Worm (Caenorhabditis elegans) whole organism, L1 larva: ENCODE results near the gene mdf-1.

ENCODE experiments used
- C16A3.4 ChIP-seq: fragments of 150-350 bp; optimal IDR thresholded peaks from 2 replicates; lab custom pipeline; 2014; ENCODE audit warnings: missing biosample characterization, missing genetic modification characterization
- alr-1 ChIP-seq: fragments of 200-800 bp; sonication (Bioruptor generic); optimal IDR thresholded peaks from 2 replicates; lab custom pipeline; 2018; ENCODE audit warnings: borderline replicate concordance, mild to moderate bottlenecking, missing genetic modification characterization, missing compliant biosample characterization
- blmp-1 ChIP-seq: fragments of 150-350 bp; optimal IDR thresholded peaks from 2 replicates; lab custom pipeline; 2014; ENCODE audit warnings: missing biosample characterization, missing genetic modification characterization
- ceh-63 ChIP-seq: fragments of 200-800 bp; sonication (Bioruptor generic); optimal IDR thresholded peaks from 2 replicates; lab custom pipeline; 2018; ENCODE audit warnings: mild to moderate bottlenecking, missing genetic modification characterization, missing compliant biosample characterization
- dpl-1 ChIP-seq, 3 experiments: fragments of 150-350 bp in 2 of 3; sonication (generic microtip) in 1 of 3; optimal IDR thresholded peaks; 2 replicates each; lab custom pipeline; 2014 to 2017; ENCODE audit warnings: missing biosample characterization in 3 of 3, missing genetic modification characterization in 3 of 3, missing genetic modification reagents in 3 of 3
- dsc-1 ChIP-seq: sonication (generic microtip); optimal IDR thresholded peaks from 2 replicates; lab custom pipeline; 2016; ENCODE audit warnings: mild to moderate bottlenecking, missing genetic modification characterization, missing compliant biosample characterization
- efl-1 ChIP-seq, 4 experiments: fragments of 150-350 bp; optimal IDR thresholded peaks in 3 of 4; peaks in 1 of 4; 1 replicate in 1 of 4; 2 replicates in 3 of 4; lab custom pipeline; 2014; ENCODE audit warnings: missing biosample characterization in 2 of 4, missing genetic modification characterization in 2 of 4, missing genetic modification reagents in 2 of 4
- egl-13 ChIP-seq: sonication (generic microtip); optimal IDR thresholded peaks from 2 replicates; lab custom pipeline; 2016; ENCODE audit warnings: missing genotype, missing genetic modification reagents, missing genetic modification characterization, missing compliant biosample characterization
- egl-27 ChIP-seq, 2 experiments: fragments of 150-350 bp in 1 of 2; sonication (generic microtip); optimal IDR thresholded peaks; 3 replicates each; lab custom pipeline; 2017 to 2018; ENCODE audit warnings: missing biosample characterization in 2 of 2, missing genetic modification characterization in 2 of 2, missing genetic modification reagents in 2 of 2
- elt-3 ChIP-seq, 6 experiments: fragments of 150-350 bp in 1 of 6; sonication (generic microtip); optimal IDR thresholded peaks; 2 replicates each; lab custom pipeline; 2017 to 2018; ENCODE audit warnings: missing biosample characterization in 6 of 6, missing genetic modification characterization in 6 of 6, inconsistent platforms in 1 of 6
- ets-5 ChIP-seq: fragments of 200-800 bp; sonication (Bioruptor generic); IDR thresholded peaks from 2 replicates; pipeline ENCODE4 v1.3.6; 2022; ENCODE audit warnings: missing genetic modification characterization, missing compliant biosample characterization
- fkh-8 ChIP-seq: sonication (generic microtip); optimal IDR thresholded peaks from 2 replicates; lab custom pipeline; 2016; ENCODE audit warnings: mild to moderate bottlenecking, missing genetic modification characterization, missing compliant biosample characterization
- fos-1 ChIP-seq: fragments of 150-350 bp; optimal IDR thresholded peaks from 2 replicates; lab custom pipeline; 2014; ENCODE audit warnings: missing biosample characterization, missing genetic modification characterization
- grh-1 ChIP-seq: fragments of 200-800 bp; sonication (Bioruptor generic); IDR thresholded peaks from 2 replicates; pipeline ENCODE4 v1.3.6; 2022; ENCODE audit warnings: missing genetic modification reagents, missing genetic modification characterization, missing compliant biosample characterization
- hlh-17 ChIP-seq: fragments of 200-800 bp; sonication (Bioruptor generic); optimal IDR thresholded peaks from 2 replicates; lab custom pipeline; 2018; ENCODE audit warnings: missing genetic modification characterization, mild to moderate bottlenecking, missing compliant biosample characterization, moderate library complexity, borderline replicate concordance
- hlh-4 ChIP-seq: sonication (generic microtip); optimal IDR thresholded peaks from 2 replicates; lab custom pipeline; 2016; ENCODE audit warnings: mild to moderate bottlenecking, missing genetic modification characterization, missing compliant biosample characterization
- hpl-2 ChIP-seq: fragments of 150-350 bp; optimal IDR thresholded peaks from 2 replicates; lab custom pipeline; 2014; ENCODE audit warnings: missing biosample characterization, missing genetic modification reagents, missing genetic modification characterization
- irx-1 ChIP-seq: sonication (generic microtip); optimal IDR thresholded peaks from 2 replicates; lab custom pipeline; 2016; ENCODE audit warnings: missing genetic modification characterization, missing compliant biosample characterization
- lin-13 ChIP-seq: fragments of 150-350 bp; optimal IDR thresholded peaks from 2 replicates; lab custom pipeline; 2014; ENCODE audit warnings: missing biosample characterization, missing genetic modification reagents, missing genetic modification characterization
- lin-14 ChIP-seq: fragments of 200-800 bp; sonication (Bioruptor generic); optimal IDR thresholded peaks from 2 replicates; lab custom pipeline; 2018; ENCODE audit warnings: mild to moderate bottlenecking, missing genetic modification characterization, moderate library complexity, missing compliant biosample characterization
- lin-39 ChIP-seq: fragments of 150-350 bp; optimal IDR thresholded peaks from 2 replicates; lab custom pipeline; 2014; ENCODE audit warnings: missing biosample characterization, missing genetic modification reagents, missing genetic modification characterization
- lir-3 ChIP-seq: sonication (generic microtip); optimal IDR thresholded peaks from 2 replicates; lab custom pipeline; 2016; ENCODE audit warnings: mild to moderate bottlenecking, missing genetic modification characterization, moderate library complexity, missing compliant biosample characterization; ENCODE audit not compliant: poor library complexity
- lsy-2 ChIP-seq, 2 experiments: fragments of 150-350 bp; optimal IDR thresholded peaks; 2 replicates each; lab custom pipeline; 2014; ENCODE audit warnings: missing biosample characterization in 2 of 2, missing genetic modification characterization in 2 of 2
- mdl-1 ChIP-seq, 2 experiments: fragments of 150-350 bp; optimal IDR thresholded peaks; 2 replicates each; lab custom pipeline; 2014 to 2017; ENCODE audit warnings: missing biosample characterization in 2 of 2, missing genetic modification characterization in 2 of 2, inconsistent platforms in 1 of 2
- mef-2 ChIP-seq: fragments of 150-350 bp; optimal IDR thresholded peaks from 2 replicates; lab custom pipeline; 2014; ENCODE audit warnings: missing biosample characterization, missing genetic modification characterization
- mep-1 ChIP-seq: fragments of 150-350 bp; optimal IDR thresholded peaks from 2 replicates; lab custom pipeline; 2014; ENCODE audit warnings: missing biosample characterization, missing genetic modification characterization
- nhr-11 ChIP-seq: fragments of 150-350 bp; optimal IDR thresholded peaks from 2 replicates; lab custom pipeline; 2014; ENCODE audit warnings: missing biosample characterization, missing genetic modification characterization
- nhr-12 ChIP-seq: sonication (generic microtip); optimal IDR thresholded peaks from 2 replicates; lab custom pipeline; 2017; ENCODE audit warnings: missing biosample characterization, missing genetic modification characterization
- nhr-71 ChIP-seq: sonication (generic microtip); optimal IDR thresholded peaks from 2 replicates; lab custom pipeline; 2016; ENCODE audit warnings: mild to moderate bottlenecking, missing genetic modification characterization, moderate library complexity, missing compliant biosample characterization
- nhr-85 ChIP-seq: sonication (generic microtip); peaks from one replicate; lab custom pipeline; 2016; ENCODE audit warnings: missing genetic modification characterization, inconsistent platforms, missing compliant biosample characterization
- rnt-1 ChIP-seq: sonication (generic microtip); optimal IDR thresholded peaks from 2 replicates; lab custom pipeline; 2016; ENCODE audit warnings: mild to moderate bottlenecking, missing genetic modification characterization, moderate library complexity, missing compliant biosample characterization
- skn-1 ChIP-seq: fragments of 150-350 bp; optimal IDR thresholded peaks from 2 replicates; lab custom pipeline; 2014; ENCODE audit warnings: missing biosample characterization, missing genetic modification characterization
- sox-4 ChIP-seq: sonication (generic microtip); optimal IDR thresholded peaks from 2 replicates; lab custom pipeline; 2016; ENCODE audit warnings: missing genetic modification characterization, missing compliant biosample characterization
- sptf-1 ChIP-seq: fragments of 150-350 bp; optimal IDR thresholded peaks from 2 replicates; lab custom pipeline; 2014; ENCODE audit warnings: missing biosample characterization, missing genetic modification characterization
- sup-37 ChIP-seq: fragments of 200-800 bp; sonication (Bioruptor generic); optimal IDR thresholded peaks from 2 replicates; lab custom pipeline; 2018; ENCODE audit warnings: mild to moderate bottlenecking, missing genetic modification characterization, missing compliant biosample characterization
- tbx-2 ChIP-seq: sonication (generic microtip); optimal IDR thresholded peaks from 2 replicates; lab custom pipeline; 2016; ENCODE audit warnings: missing genetic modification characterization, missing compliant biosample characterization
- unc-130 ChIP-seq: fragments of 150-350 bp; optimal IDR thresholded peaks from 2 replicates; lab custom pipeline; 2017; ENCODE audit warnings: missing biosample characterization, missing genetic modification characterization, inconsistent platforms
- unc-30 ChIP-seq: sonication (generic microtip); optimal IDR thresholded peaks from 2 replicates; lab custom pipeline; 2017; ENCODE audit warnings: missing biosample characterization, missing genetic modification characterization
- vab-15 ChIP-seq: sonication (generic microtip); optimal IDR thresholded peaks from 2 replicates; lab custom pipeline; 2017; ENCODE audit warnings: missing genotype, mild to moderate bottlenecking, missing genetic modification characterization, missing compliant biosample characterization
- xbp-1 ChIP-seq: sonication (generic microtip); optimal IDR thresholded peaks from 2 replicates; lab custom pipeline; 2016; ENCODE audit warnings: missing genetic modification characterization, missing compliant biosample characterization
- zag-1 ChIP-seq: fragments of 150-350 bp; optimal IDR thresholded peaks from 2 replicates; lab custom pipeline; 2014; ENCODE audit warnings: missing biosample characterization, missing genetic modification characterization
- zip-4 ChIP-seq: fragments of 200-800 bp; sonication (Bioruptor generic); optimal IDR thresholded peaks from 2 replicates; lab custom pipeline; 2018; ENCODE audit warnings: mild to moderate bottlenecking, missing genetic modification characterization, moderate library complexity, missing compliant biosample characterization

mdf-1 gene

ce11 chrV:9524099-9524498 is 19.9 kb downstream of the mdf-1 start, which contains the start of gene C50F4.9:
TSS of gene C50F4.9 (minus strand) at chrV:9524199.
- no peak for TF ChIP-seq unc-130 (tag; lab: Kevin White, UChicago)

ce11 chrV:9521697-9522096 is 22.3 kb downstream of the mdf-1 start:
- TF ChIP-seq efl-1 (optimal IDR thresholded peaks at IDR 0.05; lab: Kevin White, UChicago) (no peak), efl-1 (GFP tag; optimal IDR thresholded peaks at IDR 0.05 in 1 of 2; lab: Kevin White, UChicago) (peak in 1 of 2 experiments; percentile 52), unc-30 (no peak)

ce11 chrV:9518832-9519231 is 25.2 kb downstream of the mdf-1 start, which contains the start of gene C50F4.8:
TSS of gene C50F4.8 (minus strand) at chrV:9518859.
- TF ChIP-seq hlh-4 (tag; lab: Kevin White, UChicago) (no peak), sptf-1 (tag; lab: Kevin White, UChicago) (no peak), vab-15 (tag; lab: Kevin White, UChicago) (no peak), unc-130 (tag; lab: Kevin White, UChicago) (no peak), zag-1 (tag; lab: Kevin White, UChicago) (no peak), efl-1 (optimal IDR thresholded peaks at IDR 0.05; lab: Kevin White, UChicago) (no peak), efl-1 (GFP tag; optimal IDR thresholded peaks at IDR 0.05 in 1 of 2; lab: Kevin White, UChicago) (no peak), egl-13 (tag; lab: Kevin White, UChicago) (no peak), fkh-8 (tag; lab: Kevin White, UChicago) (no peak), blmp-1 (tag; lab: Kevin White, UChicago) (peak; percentile 89), nhr-85 (tag; lab: Kevin White, UChicago) (peak; percentile 67), nhr-11 (tag; lab: Kevin White, UChicago) (no peak), elt-3 (tag; optimal IDR thresholded peaks at IDR 0.05; lab: Kevin White, UChicago) (peak in 1 of 6 experiments; percentile 49), rnt-1 (tag; lab: Kevin White, UChicago) (no peak), lin-14 (GFP tag; lab: Kevin White, UChicago) (peak; percentile 2), alr-1 (tag; lab: Kevin White, UChicago) (no peak), fos-1 (tag; lab: Kevin White, UChicago) (no peak), nhr-12 (tag; lab: Kevin White, UChicago) (no peak)
- TF ChIP-seq, all 84 proteins: peak for 4

- TF ChIP-seq lin-39 (no peak), egl-27 (tag; optimal IDR thresholded peaks at IDR 0.05; lab: Kevin White, UChicago) (no peak), unc-130 (tag; lab: Kevin White, UChicago) (peak; percentile 93), C16A3.4 (tag; lab: Kevin White, UChicago) (peak; percentile 70), tbx-2 (tag; lab: Kevin White, UChicago) (peak; percentile 78), efl-1 (optimal IDR thresholded peaks at IDR 0.05; lab: Kevin White, UChicago) (peak in 1 of 2 experiments; percentile 21), efl-1 (GFP tag; optimal IDR thresholded peaks at IDR 0.05 in 1 of 2; lab: Kevin White, UChicago) (peak in 1 of 2 experiments; percentile 90), lin-13 (GFP tag; lab: Kevin White, UChicago) (peak; percentile 36), vab-15 (tag; lab: Kevin White, UChicago) (peak; percentile 23), blmp-1 (tag; lab: Kevin White, UChicago) (peak; percentile 85), lsy-2 (tag; optimal IDR thresholded peaks at IDR 0.05; lab: Kevin White, UChicago) (peak; percentile 15 to 60), ceh-63 (GFP tag; lab: Kevin White, UChicago) (no peak), sox-4 (tag; lab: Kevin White, UChicago) (peak; percentile 17), hpl-2 (GFP tag; lab: Kevin White, UChicago) (peak; percentile 77), zip-4 (GFP tag; lab: Kevin White, UChicago) (no peak), nhr-11 (tag; lab: Kevin White, UChicago) (no peak), sup-37 (GFP tag; lab: Kevin White, UChicago) (no peak), dpl-1 (GFP tag; optimal IDR thresholded peaks at IDR 0.05; lab: Kevin White, UChicago) (peak in 1 of 3 experiments; percentile 58), mef-2 (tag; lab: Kevin White, UChicago) (no peak), grh-1 (GFP tag; lab: Robert Waterston, UW) (peak; percentile 53; the same call in 1 of the 2 replicates), lir-3 (peak; percentile 39), sptf-1 (tag; lab: Kevin White, UChicago) (no peak), mep-1 (tag; lab: Kevin White, UChicago) (peak; percentile 56), nhr-12 (tag; lab: Kevin White, UChicago) (no peak), irx-1 (tag; lab: Kevin White, UChicago) (peak; percentile 34), dsc-1 (tag; lab: Kevin White, UChicago) (no peak), xbp-1 (tag; lab: Kevin White, UChicago) (peak; percentile 32), alr-1 (tag; lab: Kevin White, UChicago) (no peak), elt-3 (tag; optimal IDR thresholded peaks at IDR 0.05; lab: Kevin White, UChicago) (peak; percentile 33 to 100 (median 90)), hlh-17 (GFP tag; lab: Kevin White, UChicago) (no peak), ets-5 (GFP tag; lab: Robert Waterston, UW) (no peak), nhr-85 (tag; lab: Kevin White, UChicago) (peak; percentile 97), skn-1 (no peak), nhr-71 (tag; lab: Kevin White, UChicago) (peak; percentile 89), mdl-1 (tag; optimal IDR thresholded peaks at IDR 0.05; lab: Kevin White, UChicago) (peak in 1 of 2 experiments; percentile 85)
Observed at ce11 chrV:9516280-9516679, 27.7 kb downstream of the mdf-1 start.
